Fruit fly (Drosophila melanogaster) ovary, adult (tissue): ENCODE data around the gene eag.

ENCODE experiments used
- CG17801 ChIP-seq: fragments of 200-800 bp; optimal IDR thresholded peaks from 2 replicates; lab custom pipeline; 2019; ENCODE audit warnings: missing biosample characterization, mild to moderate bottlenecking, missing genetic modification characterization, moderate library complexity; ENCODE audit not compliant: partially characterized antibody

Gene eag

dm6 chrX:14936250-14936649 is 19.0 kb upstream of the eag start:
- TF ChIP-seq CG17801 (GFP tag; lab: Kevin White, UChicago) = no peak

- TF ChIP-seq CG17801 (GFP tag; lab: Kevin White, UChicago) = no peak
Observed at dm6 chrX:14946522-14946921, 8.8 kb upstream of the eag start.

- peak; percentile 95 for TF ChIP-seq CG17801 (GFP tag; lab: Kevin White, UChicago)
Observed at dm6 chrX:14947399-14947798, 7.9 kb upstream of the eag start.

dm6 chrX:14949227-14949626 is 6.0 kb upstream of the eag start:
- no peak for TF ChIP-seq CG17801 (GFP tag; lab: Kevin White, UChicago)

- TF ChIP-seq CG17801 (GFP tag; lab: Kevin White, UChicago) = peak; percentile 99
Observed at dm6 chrX:14950273-14951272, 4.7 kb upstream of the eag start.

dm6 chrX:14951346-14951862 is 3.9 kb upstream of the eag start:
- TF ChIP-seq CG17801 (GFP tag; lab: Kevin White, UChicago) = no peak

- peak; percentile 50 for TF ChIP-seq CG17801 (GFP tag; lab: Kevin White, UChicago)
Observed at dm6 chrX:14952097-14952844, 3.0 kb upstream of the eag start.

dm6 chrX:14952845-14953720 is 2.2 kb upstream of the eag start, which contains the start of gene pdgy:
Gene pdgy, minus strand, starts transcription at chrX:14953532.
- peak; percentile 96 for TF ChIP-seq CG17801 (GFP tag; lab: Kevin White, UChicago)

dm6 chrX:14953896-14954295 is 1.4 kb upstream of the eag start:
- peak; percentile 48 for TF ChIP-seq CG17801 (GFP tag; lab: Kevin White, UChicago)

dm6 chrX:14960856-14961255 is 5.6 kb downstream of the eag start:
- TF ChIP-seq CG17801 (GFP tag; lab: Kevin White, UChicago) = no peak

dm6 chrX:15019413-15019812 is 64.1 kb downstream of the eag start:
- TF ChIP-seq CG17801 (GFP tag; lab: Kevin White, UChicago) = no peak

dm6 chrX:15021021-15021477 is 65.8 kb downstream of the eag start:
- no peak for TF ChIP-seq CG17801 (GFP tag; lab: Kevin White, UChicago)

dm6 chrX:15022219-15022618 is 66.9 kb downstream of the eag start:
- peak; percentile 20 for TF ChIP-seq CG17801 (GFP tag; lab: Kevin White, UChicago)

- TF ChIP-seq CG17801 (GFP tag; lab: Kevin White, UChicago) = no peak
Observed at dm6 chrX:15023395-15023794, 68.1 kb downstream of the eag start.
